Comparison of ENCODE assay signal across 4 worm cellular contexts in genomic region chrX:15158699-15159312, ce11.
A peak's percentile ranks its signal among the peaks of the same experiment; 100 is the strongest.
TF ChIP-seq lines count a peak whose summit lies in the region.

TSS of gene C11G10.1 (minus strand) at chrX:15158749.

TF ChIP-seq in whole organism, L1 larva, 84 proteins besides CTCF, POLR2A, EP300 and RAD21 (continues in another document):
- no peak for TF ChIP-seq ets-5 (GFP tag; IDR thresholded peaks at IDR 0.05; lab: Robert Waterston, UW)
- TF ChIP-seq rnt-1 (tag; optimal IDR thresholded peaks at IDR 0.05; lab: Kevin White, UChicago): no peak
- TF ChIP-seq tlp-1 (tag; optimal IDR thresholded peaks at IDR 0.05; lab: Kevin White, UChicago): no peak
- peak; percentile 92 for TF ChIP-seq blmp-1 (tag; optimal IDR thresholded peaks at IDR 0.05; lab: Kevin White, UChicago)
- no peak for TF ChIP-seq pqm-1 (tag; optimal IDR thresholded peaks at IDR 0.05; lab: Kevin White, UChicago)
- TF ChIP-seq nhr-47 (tag; optimal IDR thresholded peaks at IDR 0.05; lab: Kevin White, UChicago): no peak
- no peak for TF ChIP-seq unc-86 (tag; optimal IDR thresholded peaks at IDR 0.05; lab: Kevin White, UChicago)
- TF ChIP-seq pag-3 (tag; optimal IDR thresholded peaks at IDR 0.05; lab: Kevin White, UChicago; ENCODE audit: borderline replicate concordance, insufficient read depth): no peak
- TF ChIP-seq efl-1 (optimal IDR thresholded peaks at IDR 0.05; lab: Kevin White, UChicago): no peak
- no peak for TF ChIP-seq efl-1 (GFP tag; optimal IDR thresholded peaks at IDR 0.05 in 1 of 2; lab: Kevin White, UChicago)
- no peak for TF ChIP-seq nhr-237 (tag; optimal IDR thresholded peaks at IDR 0.05; lab: Kevin White, UChicago)
- no peak for TF ChIP-seq hlh-17 (GFP tag; optimal IDR thresholded peaks at IDR 0.05; lab: Kevin White, UChicago; ENCODE audit: borderline replicate concordance)
- no peak for TF ChIP-seq ceh-8 (GFP tag; optimal IDR thresholded peaks at IDR 0.05; lab: Kevin White, UChicago)
- no peak for TF ChIP-seq ceh-90 (tag; optimal IDR thresholded peaks at IDR 0.05; lab: Kevin White, UChicago)
- no peak for TF ChIP-seq Y116A8C.19 (tag; optimal IDR thresholded peaks at IDR 0.05; lab: Kevin White, UChicago; ENCODE audit: borderline replicate concordance)
- no peak for TF ChIP-seq tbx-2 (tag; optimal IDR thresholded peaks at IDR 0.05; lab: Kevin White, UChicago)
- TF ChIP-seq mab-9 (GFP tag; IDR thresholded peaks at IDR 0.05; lab: Robert Waterston, UW): no peak
- no peak for TF ChIP-seq skn-1 (tag; optimal IDR thresholded peaks at IDR 0.05; lab: Kevin White, UChicago)
- no peak for TF ChIP-seq isw-1 (GFP tag; IDR thresholded peaks at IDR 0.05; lab: Robert Waterston, UW)
- no peak for TF ChIP-seq fkh-8 (tag; optimal IDR thresholded peaks at IDR 0.05; lab: Kevin White, UChicago)
- no peak for TF ChIP-seq mdl-1 (tag; optimal IDR thresholded peaks at IDR 0.05; lab: Kevin White, UChicago)
- TF ChIP-seq nhr-90 (tag; optimal IDR thresholded peaks at IDR 0.05; lab: Kevin White, UChicago; ENCODE audit: poor library complexity): no peak
- TF ChIP-seq ztf-4 (tag; optimal IDR thresholded peaks at IDR 0.05; lab: Kevin White, UChicago): no peak

TF ChIP-seq in whole organism, L2 larva, 48 proteins besides CTCF, POLR2A, EP300 and RAD21 (continues in another document):
- TF ChIP-seq nhr-77 (tag; optimal IDR thresholded peaks at IDR 0.05; lab: Kevin White, UChicago) (no peak), peb-1 (tag; optimal IDR thresholded peaks at IDR 0.05; lab: Kevin White, UChicago) (no peak), nhr-21 (tag; optimal IDR thresholded peaks at IDR 0.05; lab: Kevin White, UChicago) (peak; percentile 76), ztf-1 (GFP tag; conservative IDR thresholded peaks at IDR 0.05; lab: Robert Waterston, UW) (no peak), aly-2 (tag; optimal IDR thresholded peaks at IDR 0.05; lab: Kevin White, UChicago) (no peak), ZK546.5 (tag; optimal IDR thresholded peaks at IDR 0.05; lab: Kevin White, UChicago) (no peak), R02D3.7 (tag; optimal IDR thresholded peaks at IDR 0.05; lab: Kevin White, UChicago) (no peak), nhr-25 (tag; optimal IDR thresholded peaks at IDR 0.05; lab: Kevin White, UChicago) (peak; percentile 18), lin-11 (tag; optimal IDR thresholded peaks at IDR 0.05; lab: Kevin White, UChicago) (no peak), fos-1 (tag; optimal IDR thresholded peaks at IDR 0.05; lab: Kevin White, UChicago) (no peak), C34F6.9 (tag; optimal IDR thresholded peaks at IDR 0.05; lab: Kevin White, UChicago) (no peak), lsy-2 (tag; optimal IDR thresholded peaks at IDR 0.05; lab: Kevin White, UChicago) (peak in 1 of 2 experiments; percentile 8), egl-27 (tag; optimal IDR thresholded peaks at IDR 0.05; lab: Kevin White, UChicago) (no peak), mab-5 (tag; optimal IDR thresholded peaks at IDR 0.05; lab: Kevin White, UChicago) (no peak), crh-2 (tag; optimal IDR thresholded peaks at IDR 0.05; lab: Kevin White, UChicago) (no peak), sma-9 (GFP tag; optimal IDR thresholded peaks at IDR 0.05; lab: Kevin White, UChicago) (peak; percentile 15), sma-9 (tag; optimal IDR thresholded peaks at IDR 0.05; lab: Kevin White, UChicago) (no peak), alr-1 (tag; optimal IDR thresholded peaks at IDR 0.05; lab: Kevin White, UChicago) (no peak), unc-62 (GFP tag; optimal IDR thresholded peaks at IDR 0.05; lab: Kevin White, UChicago) (no peak), F13H6.1 (tag; optimal IDR thresholded peaks at IDR 0.05; lab: Kevin White, UChicago) (no peak), ceh-16 (tag; optimal IDR thresholded peaks at IDR 0.05; lab: Kevin White, UChicago) (no peak), nhr-11 (tag; optimal IDR thresholded peaks at IDR 0.05; lab: Kevin White, UChicago) (no peak), nhr-129 (tag; optimal IDR thresholded peaks at IDR 0.05; lab: Kevin White, UChicago) (no peak), blmp-1 (tag; optimal IDR thresholded peaks at IDR 0.05; lab: Kevin White, UChicago; ENCODE audit: insufficient read depth) (no peak), dmd-4 (tag; optimal IDR thresholded peaks at IDR 0.05; lab: Kevin White, UChicago) (no peak), nhr-23 (tag; optimal IDR thresholded peaks at IDR 0.05; lab: Kevin White, UChicago) (no peak)

TF ChIP-seq in whole organism, L3 larva, 47 proteins besides CTCF, POLR2A, EP300 and RAD21:
- TF ChIP-seq nhr-25 (tag; optimal IDR thresholded peaks at IDR 0.05; lab: Kevin White, UChicago) (peak; percentile 8), nhr-11 (tag; optimal IDR thresholded peaks at IDR 0.05; lab: Kevin White, UChicago) (no peak), elt-3 (tag; optimal IDR thresholded peaks at IDR 0.05; lab: Kevin White, UChicago) (peak in 1 of 3 experiments; percentile 8), nhr-23 (tag; optimal IDR thresholded peaks at IDR 0.05; lab: Kevin White, UChicago) (peak; percentile 54), elt-2 (tag; optimal IDR thresholded peaks at IDR 0.05; lab: Kevin White, UChicago) (no peak), nhr-43 (tag; optimal IDR thresholded peaks at IDR 0.05; lab: Kevin White, UChicago; ENCODE audit: poor library complexity, severe bottlenecking) (peak; percentile 44), mdl-1 (tag; optimal IDR thresholded peaks at IDR 0.05; lab: Kevin White, UChicago) (no peak), nhr-67 (tag; optimal IDR thresholded peaks at IDR 0.05; lab: Kevin White, UChicago) (no peak), fos-1 (tag; optimal IDR thresholded peaks at IDR 0.05; lab: Kevin White, UChicago) (no peak), fkh-2 (tag; optimal IDR thresholded peaks at IDR 0.05; lab: Kevin White, UChicago) (no peak), aly-2 (tag; optimal IDR thresholded peaks at IDR 0.05; lab: Kevin White, UChicago) (no peak), lin-39 (tag; optimal IDR thresholded peaks at IDR 0.05; lab: Kevin White, UChicago) (no peak), pqm-1 (tag; optimal IDR thresholded peaks at IDR 0.05; lab: Kevin White, UChicago) (no peak), eor-1 (tag; optimal IDR thresholded peaks at IDR 0.05; lab: Kevin White, UChicago) (no peak)

TF ChIP-seq in whole organism, L4 larva, 104 proteins besides CTCF, POLR2A, EP300 and RAD21:
- TF ChIP-seq lir-3 (tag; optimal IDR thresholded peaks at IDR 0.05; lab: Kevin White, UChicago) (no peak), ceh-44 (GFP tag; IDR thresholded peaks at IDR 0.05; lab: Robert Waterston, UW) (no peak), nhr-28 (tag; optimal IDR thresholded peaks at IDR 0.05; lab: Kevin White, UChicago) (peak; percentile 40), ces-1 (GFP tag; optimal IDR thresholded peaks at IDR 0.05; lab: Kevin White, UChicago) (no peak), mdl-1 (tag; optimal IDR thresholded peaks at IDR 0.05; lab: Kevin White, UChicago) (peak in 1 of 2 experiments; percentile 39), pha-4 (GFP tag; IDR thresholded peaks at IDR 0.05; lab: Robert Waterston, UW) (no peak), pha-4 (tag; optimal IDR thresholded peaks at IDR 0.05; lab: Kevin White, UChicago) (no peak), nhr-10 (tag; optimal IDR thresholded peaks at IDR 0.05; lab: Kevin White, UChicago) (no peak), hlh-30 (tag; optimal IDR thresholded peaks at IDR 0.05; lab: Kevin White, UChicago; ENCODE audit: insufficient read depth) (peak; percentile 66), aha-1 (tag; lab: Kevin White, UChicago) (peak; percentile 29), hlh-11 (tag; optimal IDR thresholded peaks at IDR 0.05; lab: Kevin White, UChicago) (peak; percentile 44), F37D6.2 (tag; optimal IDR thresholded peaks at IDR 0.05; lab: Kevin White, UChicago) (no peak), ZK337.2 (GFP tag; IDR thresholded peaks at IDR 0.05; lab: Robert Waterston, UW) (no peak), daf-8 (GFP tag; IDR thresholded peaks at IDR 0.05; lab: Robert Waterston, UW) (no peak), sdz-12 (GFP tag; optimal IDR thresholded peaks at IDR 0.05; lab: Kevin White, UChicago) (no peak)

Comparison
In these comparisons a context has a peak if more than half of its experiments do, and no peak if none do; other contexts are left out.
1. Of the 29 proteins assayed by ChIP-seq in both whole organism, L4 larva and whole organism, L1 larva: peak only in whole organism, L4 larva: aha-1 and nhr-28; only in whole organism, L1 larva: none; in both: none; in neither: 24; mixed calls (peak in some experiments, not most) for 3.